Fruit fly (Drosophila melanogaster) ovary, adult (tissue): ENCODE results near the gene CG12814.

Experiments
- CG17801 ChIP-seq: fragments of 200-800 bp; optimal IDR thresholded peaks from 2 replicates; lab custom pipeline; 2019; ENCODE audit warnings: missing biosample characterization, mild to moderate bottlenecking, missing genetic modification characterization, moderate library complexity; ENCODE audit not compliant: partially characterized antibody

Gene CG12814

dm6 chr3R:10142770-10143169 is 46.6 kb downstream of the CG12814 start, which contains the start of gene CG42759:
Gene CG42759 (plus strand): TSS chr3R:10143070.
- no peak for TF ChIP-seq CG17801

- peak; percentile 66 for TF ChIP-seq CG17801
These were observed 49.5 kb downstream of the CG12814 start, which contains the start of gene tws for dm6 chr3R:10139649-10140598. Gene tws (minus strand): TSS chr3R:10139772.

- TF ChIP-seq CG17801 = no peak
These were observed 50.5 kb downstream of the CG12814 start for dm6 chr3R:10138900-10139299.

- TF ChIP-seq CG17801 = no peak
These were observed 51.6 kb downstream of the CG12814 start for dm6 chr3R:10137801-10138200.

- TF ChIP-seq CG17801 = no peak
These were observed 54.4 kb downstream of the CG12814 start for dm6 chr3R:10135011-10135410.

- TF ChIP-seq CG17801 = peak; percentile 36
These were observed 55.1 kb downstream of the CG12814 start for dm6 chr3R:10134341-10134668.

dm6 chr3R:10133419-10134340 is 55.7 kb downstream of the CG12814 start:
- TF ChIP-seq CG17801 = no peak

- no peak for TF ChIP-seq CG17801
These were observed 56.4 kb downstream of the CG12814 start for dm6 chr3R:10132906-10133416.

dm6 chr3R:10130975-10131529 is 58.4 kb downstream of the CG12814 start:
- TF ChIP-seq CG17801 = no peak

- TF ChIP-seq CG17801 = peak; percentile 54
These were observed 59.3 kb downstream of the CG12814 start for dm6 chr3R:10130091-10130490.

dm6 chr3R:10125477-10125876 is 63.9 kb downstream of the CG12814 start, which contains the start of gene knk:
Gene knk (minus strand): TSS chr3R:10125664.
- TF ChIP-seq CG17801 = no peak

- TF ChIP-seq CG17801 = no peak
These were observed 64.6 kb downstream of the CG12814 start for dm6 chr3R:10124764-10125163.

- no peak for TF ChIP-seq CG17801
These were observed 68.0 kb downstream of the CG12814 start, which contains the start of the genes gammaSnap2 and ATPsynepsilonL for dm6 chr3R:10121266-10121904. Gene gammaSnap2 (minus strand): TSS chr3R:10121400. Gene ATPsynepsilonL (plus strand): TSS chr3R:10121773.
